Worm (Caenorhabditis elegans) whole organism, L1 larva: ENCODE measurements around the gene C03B1.7.
A peak's percentile ranks its signal among the peaks of the same experiment; 100 is the strongest.

Source experiments
- C16A3.4 ChIP-seq: fragments of 150-350 bp; optimal IDR thresholded peaks from 2 replicates; lab custom pipeline; 2014; ENCODE audit warnings: missing biosample characterization, missing genetic modification characterization
- C34B4.2 ChIP-seq: sonication (generic microtip); optimal IDR thresholded peaks from 2 replicates; lab custom pipeline; 2017; ENCODE audit warnings: mild to moderate bottlenecking, missing genetic modification characterization, missing compliant biosample characterization
- F16B12.6 ChIP-seq: fragments of 150-350 bp; optimal IDR thresholded peaks from 2 replicates; lab custom pipeline; 2014; ENCODE audit warnings: missing biosample characterization, missing genetic modification characterization
- aly-2 ChIP-seq: fragments of 150-350 bp; optimal IDR thresholded peaks from 2 replicates; lab custom pipeline; 2014; ENCODE audit warnings: missing biosample characterization, missing genetic modification characterization
- ama-1 ChIP-seq: fragments of 150-350 bp; optimal IDR thresholded peaks from 2 replicates; lab custom pipeline; 2014
- blmp-1 ChIP-seq: fragments of 150-350 bp; optimal IDR thresholded peaks from 2 replicates; lab custom pipeline; 2014; ENCODE audit warnings: missing biosample characterization, missing genetic modification characterization
- ceh-82 ChIP-seq, 3 experiments: fragments of 150-350 bp in 1 of 3; sonication (generic microtip) in 2 of 3; optimal IDR thresholded peaks; 2 replicates each; lab custom pipeline; 2014 to 2017; ENCODE audit warnings: missing biosample characterization in 3 of 3, missing genetic modification characterization in 3 of 3
- ceh-90 ChIP-seq: sonication (generic microtip); optimal IDR thresholded peaks from 2 replicates; lab custom pipeline; 2016; ENCODE audit warnings: missing genetic modification characterization, missing compliant biosample characterization
- dpl-1 ChIP-seq, 3 experiments: fragments of 150-350 bp in 2 of 3; sonication (generic microtip) in 1 of 3; optimal IDR thresholded peaks; 2 replicates each; lab custom pipeline; 2014 to 2017; ENCODE audit warnings: missing biosample characterization in 3 of 3, missing genetic modification characterization in 3 of 3, missing genetic modification reagents in 3 of 3
- dsc-1 ChIP-seq: sonication (generic microtip); optimal IDR thresholded peaks from 2 replicates; lab custom pipeline; 2016; ENCODE audit warnings: mild to moderate bottlenecking, missing genetic modification characterization, missing compliant biosample characterization
- efl-1 ChIP-seq, 4 experiments: fragments of 150-350 bp; optimal IDR thresholded peaks in 3 of 4; peaks in 1 of 4; 1 replicate in 1 of 4; 2 replicates in 3 of 4; lab custom pipeline; 2014; ENCODE audit warnings: missing biosample characterization in 2 of 4, missing genetic modification characterization in 2 of 4, missing genetic modification reagents in 2 of 4
- egl-13 ChIP-seq: sonication (generic microtip); optimal IDR thresholded peaks from 2 replicates; lab custom pipeline; 2016; ENCODE audit warnings: missing genotype, missing genetic modification reagents, missing genetic modification characterization, missing compliant biosample characterization
- elt-2 ChIP-seq: sonication (generic microtip); optimal IDR thresholded peaks from 2 replicates; lab custom pipeline; 2016; ENCODE audit warnings: missing genetic modification characterization, mild to moderate bottlenecking, inconsistent platforms, missing compliant biosample characterization, missing genetic modification reagents
- elt-3 ChIP-seq, 6 experiments: fragments of 150-350 bp in 1 of 6; sonication (generic microtip); optimal IDR thresholded peaks; 2 replicates each; lab custom pipeline; 2017 to 2018; ENCODE audit warnings: missing biosample characterization in 6 of 6, missing genetic modification characterization in 6 of 6, inconsistent platforms in 1 of 6
- fkh-10 ChIP-seq: sonication (generic microtip); optimal IDR thresholded peaks from 2 replicates; lab custom pipeline; 2017; ENCODE audit warnings: missing biosample characterization, missing genetic modification reagents, missing genetic modification characterization
- fkh-4 ChIP-seq: sonication (generic microtip); optimal IDR thresholded peaks from 2 replicates; lab custom pipeline; 2016; ENCODE audit warnings: missing compliant biosample characterization, missing genetic modification characterization, borderline replicate concordance
- fkh-8 ChIP-seq: sonication (generic microtip); optimal IDR thresholded peaks from 2 replicates; lab custom pipeline; 2016; ENCODE audit warnings: mild to moderate bottlenecking, missing genetic modification characterization, missing compliant biosample characterization
- grh-1 ChIP-seq: fragments of 200-800 bp; sonication (Bioruptor generic); IDR thresholded peaks from 2 replicates; pipeline ENCODE4 v1.3.6; 2022; ENCODE audit warnings: missing genetic modification reagents, missing genetic modification characterization, missing compliant biosample characterization
- hlh-17 ChIP-seq: fragments of 200-800 bp; sonication (Bioruptor generic); optimal IDR thresholded peaks from 2 replicates; lab custom pipeline; 2018; ENCODE audit warnings: missing genetic modification characterization, mild to moderate bottlenecking, missing compliant biosample characterization, moderate library complexity, borderline replicate concordance
- hlh-4 ChIP-seq: sonication (generic microtip); optimal IDR thresholded peaks from 2 replicates; lab custom pipeline; 2016; ENCODE audit warnings: mild to moderate bottlenecking, missing genetic modification characterization, missing compliant biosample characterization
- hpl-2 ChIP-seq: fragments of 150-350 bp; optimal IDR thresholded peaks from 2 replicates; lab custom pipeline; 2014; ENCODE audit warnings: missing biosample characterization, missing genetic modification reagents, missing genetic modification characterization
- isw-1 ChIP-seq: fragments of 200-800 bp; sonication (Bioruptor generic); IDR thresholded peaks from 2 replicates; pipeline ENCODE4 v1.3.6; 2022; ENCODE audit warnings: missing genetic modification characterization, missing compliant biosample characterization
- jun-1 ChIP-seq: fragments of 150-350 bp; optimal IDR thresholded peaks from 2 replicates; lab custom pipeline; 2014; ENCODE audit warnings: missing biosample characterization, missing genetic modification reagents, missing genetic modification characterization
- lin-14 ChIP-seq: fragments of 200-800 bp; sonication (Bioruptor generic); optimal IDR thresholded peaks from 2 replicates; lab custom pipeline; 2018; ENCODE audit warnings: mild to moderate bottlenecking, missing genetic modification characterization, moderate library complexity, missing compliant biosample characterization
- lin-35 ChIP-seq, 2 experiments: fragments of 150-350 bp; optimal IDR thresholded peaks; 2 replicates each; lab custom pipeline; 2014; ENCODE audit warnings: missing biosample characterization in 2 of 2, missing genetic modification characterization in 2 of 2, missing genetic modification reagents in 2 of 2
- mdl-1 ChIP-seq, 2 experiments: fragments of 150-350 bp; optimal IDR thresholded peaks; 2 replicates each; lab custom pipeline; 2014 to 2017; ENCODE audit warnings: missing biosample characterization in 2 of 2, missing genetic modification characterization in 2 of 2, inconsistent platforms in 1 of 2
- mep-1 ChIP-seq: fragments of 150-350 bp; optimal IDR thresholded peaks from 2 replicates; lab custom pipeline; 2014; ENCODE audit warnings: missing biosample characterization, missing genetic modification characterization
- nhr-11 ChIP-seq: fragments of 150-350 bp; optimal IDR thresholded peaks from 2 replicates; lab custom pipeline; 2014; ENCODE audit warnings: missing biosample characterization, missing genetic modification characterization
- nhr-19 ChIP-seq: fragments of 200-800 bp; sonication (Bioruptor generic); conservative IDR thresholded peaks from 2 replicates; pipeline ENCODE4 v1.3.6; 2022; ENCODE audit warnings: missing genetic modification characterization, missing compliant biosample characterization
- nhr-20 ChIP-seq: sonication (generic microtip); optimal IDR thresholded peaks from 2 replicates; lab custom pipeline; 2016; ENCODE audit warnings: mild to moderate bottlenecking, missing genetic modification characterization, missing compliant biosample characterization
- nhr-237 ChIP-seq: fragments of 150-350 bp; optimal IDR thresholded peaks from 2 replicates; lab custom pipeline; 2014; ENCODE audit warnings: missing biosample characterization, missing genetic modification characterization
- nhr-28 ChIP-seq: fragments of 150-350 bp; optimal IDR thresholded peaks from 2 replicates; lab custom pipeline; 2014; ENCODE audit warnings: missing biosample characterization, missing genetic modification characterization
- nhr-76 ChIP-seq: sonication (generic microtip); optimal IDR thresholded peaks from 2 replicates; lab custom pipeline; 2017; ENCODE audit warnings: missing biosample characterization, missing genetic modification characterization
- nhr-84 ChIP-seq: sonication (generic microtip); optimal IDR thresholded peaks from 2 replicates; lab custom pipeline; 2017; ENCODE audit warnings: missing biosample characterization, missing genetic modification characterization
- nhr-85 ChIP-seq: sonication (generic microtip); peaks from one replicate; lab custom pipeline; 2016; ENCODE audit warnings: missing genetic modification characterization, inconsistent platforms, missing compliant biosample characterization
- skn-1 ChIP-seq: fragments of 150-350 bp; optimal IDR thresholded peaks from 2 replicates; lab custom pipeline; 2014; ENCODE audit warnings: missing biosample characterization, missing genetic modification characterization
- snpc-4 ChIP-seq: fragments of 150-350 bp; optimal IDR thresholded peaks from 2 replicates; lab custom pipeline; 2014; ENCODE audit warnings: missing biosample characterization, missing genetic modification characterization
- snu-23 ChIP-seq: sonication (generic microtip); optimal IDR thresholded peaks from 2 replicates; lab custom pipeline; 2016; ENCODE audit warnings: missing genetic modification characterization, missing compliant biosample characterization
- sox-4 ChIP-seq: sonication (generic microtip); optimal IDR thresholded peaks from 2 replicates; lab custom pipeline; 2016; ENCODE audit warnings: missing genetic modification characterization, missing compliant biosample characterization
- sptf-1 ChIP-seq: fragments of 150-350 bp; optimal IDR thresholded peaks from 2 replicates; lab custom pipeline; 2014; ENCODE audit warnings: missing biosample characterization, missing genetic modification characterization
- swsn-7 ChIP-seq: sonication (generic microtip); optimal IDR thresholded peaks from 2 replicates; lab custom pipeline; 2016; ENCODE audit warnings: missing genetic modification characterization, missing compliant biosample characterization
- tbx-2 ChIP-seq: sonication (generic microtip); optimal IDR thresholded peaks from 2 replicates; lab custom pipeline; 2016; ENCODE audit warnings: missing genetic modification characterization, missing compliant biosample characterization
- tlp-1 ChIP-seq: fragments of 150-350 bp; optimal IDR thresholded peaks from 2 replicates; lab custom pipeline; 2014; ENCODE audit warnings: missing biosample characterization, missing genetic modification characterization
- unc-130 ChIP-seq: fragments of 150-350 bp; optimal IDR thresholded peaks from 2 replicates; lab custom pipeline; 2017; ENCODE audit warnings: missing biosample characterization, missing genetic modification characterization, inconsistent platforms
- unc-86 ChIP-seq: sonication (generic microtip); optimal IDR thresholded peaks from 2 replicates; lab custom pipeline; 2016; ENCODE audit warnings: missing genetic modification characterization, missing compliant biosample characterization
- unc-98 ChIP-seq: fragments of 200-800 bp; sonication (Bioruptor generic); IDR thresholded peaks from 2 replicates; pipeline ENCODE4 v1.3.6; 2022; ENCODE audit warnings: missing genetic modification characterization, missing compliant biosample characterization
- xbp-1 ChIP-seq: sonication (generic microtip); optimal IDR thresholded peaks from 2 replicates; lab custom pipeline; 2016; ENCODE audit warnings: missing genetic modification characterization, missing compliant biosample characterization
- zag-1 ChIP-seq: fragments of 150-350 bp; optimal IDR thresholded peaks from 2 replicates; lab custom pipeline; 2014; ENCODE audit warnings: missing biosample characterization, missing genetic modification characterization
- zip-4 ChIP-seq: fragments of 200-800 bp; sonication (Bioruptor generic); optimal IDR thresholded peaks from 2 replicates; lab custom pipeline; 2018; ENCODE audit warnings: mild to moderate bottlenecking, missing genetic modification characterization, moderate library complexity, missing compliant biosample characterization
- ztf-4 ChIP-seq: fragments of 150-350 bp; optimal IDR thresholded peaks from 2 replicates; lab custom pipeline; 2014; ENCODE audit warnings: missing biosample characterization, missing genetic modification characterization

The C03B1.7 gene

DNA sequence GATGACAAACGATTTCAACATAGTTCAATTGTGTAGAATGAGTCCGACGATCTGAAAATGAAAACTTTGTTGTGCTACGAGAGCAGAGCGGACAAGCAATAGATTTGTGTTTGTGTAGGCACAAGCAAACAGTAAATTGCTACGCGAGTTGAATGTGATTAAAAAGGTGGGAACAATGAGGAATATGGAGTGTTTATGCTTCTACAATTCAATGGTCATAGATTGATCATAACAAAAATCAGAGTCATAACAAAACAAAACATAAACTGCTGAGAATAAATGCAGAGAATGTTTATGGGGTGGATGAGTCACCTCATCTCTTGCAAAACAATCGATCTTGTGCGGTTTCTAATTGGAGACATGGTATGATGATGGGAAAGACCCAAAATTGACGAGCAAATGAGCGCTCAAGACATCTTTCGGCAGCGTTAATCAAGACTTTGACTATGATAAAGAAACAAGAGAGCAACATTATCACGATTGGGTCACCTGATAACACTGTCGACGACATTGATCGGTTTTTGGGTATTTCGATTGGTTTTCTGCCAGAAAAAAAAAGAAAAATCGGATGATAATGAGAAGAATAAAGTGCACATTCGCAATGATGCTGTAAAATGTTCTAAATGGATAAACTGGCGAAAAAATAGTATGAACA, 36.1 kb downstream of the C03B1.7 start, which contains the start of gene lmp-1:
Gene lmp-1, minus strand, starts transcription at position 51 of the 655 bp plus-strand sequence.
- peak; percentile 34 for TF ChIP-seq elt-2 (tag; lab: Kevin White, UChicago)
- TF ChIP-seq efl-1 (optimal IDR thresholded peaks at IDR 0.05; lab: Kevin White, UChicago) = no peak
- TF ChIP-seq efl-1 (GFP tag; optimal IDR thresholded peaks at IDR 0.05 in 1 of 2; lab: Kevin White, UChicago) = peak in 1 of 2 experiments; percentile 65
- TF ChIP-seq tlp-1 (tag; lab: Kevin White, UChicago) = no peak

- TF ChIP-seq C34B4.2 (tag; lab: Kevin White, UChicago) (no peak), unc-130 (peak; percentile 31), zag-1 (tag; lab: Kevin White, UChicago) (no peak), blmp-1 (tag; lab: Kevin White, UChicago) (peak; percentile 8), fkh-4 (tag; lab: Kevin White, UChicago) (no peak), egl-13 (tag; lab: Kevin White, UChicago) (peak; percentile 47), unc-98 (GFP tag; lab: Robert Waterston, UW) (no peak), grh-1 (GFP tag; lab: Robert Waterston, UW) (no peak), jun-1 (no peak), nhr-28 (tag; lab: Kevin White, UChicago) (no peak), dsc-1 (tag; lab: Kevin White, UChicago) (peak; percentile 30), tbx-2 (tag; lab: Kevin White, UChicago) (peak; percentile 58), sox-4 (tag; lab: Kevin White, UChicago) (no peak), skn-1 (peak; percentile 61), ztf-4 (tag; lab: Kevin White, UChicago) (no peak), nhr-11 (tag; lab: Kevin White, UChicago) (no peak), elt-3 (tag; optimal IDR thresholded peaks at IDR 0.05; lab: Kevin White, UChicago) (no peak), snu-23 (peak; percentile 74), nhr-19 (GFP tag; lab: Robert Waterston, UW) (peak; percentile 40), nhr-85 (tag; lab: Kevin White, UChicago) (peak; percentile 75), isw-1 (no peak; the same call in 1 of the 2 replicates), unc-86 (tag; lab: Kevin White, UChicago) (peak; percentile 47), xbp-1 (tag; lab: Kevin White, UChicago) (peak; percentile 72), nhr-20 (peak; percentile 80), fkh-10 (peak; percentile 20), dpl-1 (GFP tag; optimal IDR thresholded peaks at IDR 0.05; lab: Kevin White, UChicago) (peak; percentile 7 to 46 (median 39)), lin-14 (peak; percentile 91), nhr-237 (tag; lab: Kevin White, UChicago) (no peak), ceh-82 (tag; optimal IDR thresholded peaks at IDR 0.05; lab: Kevin White, UChicago) (peak; percentile 27 to 80 (median 50)), ceh-90 (tag; lab: Kevin White, UChicago) (no peak), swsn-7 (tag; lab: Kevin White, UChicago) (peak; percentile 61), F16B12.6 (peak; percentile 83), zip-4 (GFP tag; lab: Kevin White, UChicago) (peak; percentile 11), mep-1 (tag; lab: Kevin White, UChicago) (peak; percentile 73), lin-35 (GFP tag; optimal IDR thresholded peaks at IDR 0.05; lab: Kevin White, UChicago) (peak; percentile 61 to 72), fkh-8 (peak; percentile 85), hpl-2 (GFP tag; lab: Kevin White, UChicago) (no peak), C16A3.4 (tag; lab: Kevin White, UChicago) (peak; percentile 45), tlp-1 (tag; lab: Kevin White, UChicago) (no peak), hlh-17 (GFP tag; lab: Kevin White, UChicago) (no peak), ama-1 (lab: Kevin White, UChicago) (no peak), efl-1 (optimal IDR thresholded peaks at IDR 0.05; lab: Kevin White, UChicago) (peak; percentile 29 to 47), efl-1 (GFP tag; optimal IDR thresholded peaks at IDR 0.05 in 1 of 2; lab: Kevin White, UChicago) (peak; percentile 53 to 60), hlh-4 (tag; lab: Kevin White, UChicago) (no peak), mdl-1 (tag; optimal IDR thresholded peaks at IDR 0.05; lab: Kevin White, UChicago) (peak in 1 of 2 experiments; percentile 49), nhr-76 (tag; lab: Kevin White, UChicago) (no peak), sptf-1 (tag; lab: Kevin White, UChicago) (no peak), nhr-84 (tag; lab: Kevin White, UChicago) (no peak), aly-2 (tag; lab: Kevin White, UChicago) (no peak), snpc-4 (tag; lab: Kevin White, UChicago) (no peak)
Measured at ce11 chrX:6378363-6378762, 36.8 kb downstream of the C03B1.7 start.
